Worm (Caenorhabditis elegans) whole organism, L1 larva: ENCODE data around the gene cest-31.

Experiments
- aly-2 ChIP-seq: fragments of 150-350 bp; optimal IDR thresholded peaks from 2 replicates; lab custom pipeline; 2014; ENCODE audit warnings: missing biosample characterization, missing genetic modification characterization
- efl-1 ChIP-seq, 4 experiments: fragments of 150-350 bp; optimal IDR thresholded peaks in 3 of 4; peaks in 1 of 4; 1 replicate in 1 of 4; 2 replicates in 3 of 4; lab custom pipeline; 2014; ENCODE audit warnings: missing biosample characterization in 2 of 4, missing genetic modification characterization in 2 of 4, missing genetic modification reagents in 2 of 4
- fkh-10 ChIP-seq: sonication (generic microtip); optimal IDR thresholded peaks from 2 replicates; lab custom pipeline; 2017; ENCODE audit warnings: missing biosample characterization, missing genetic modification reagents, missing genetic modification characterization
- lin-39 ChIP-seq: fragments of 150-350 bp; optimal IDR thresholded peaks from 2 replicates; lab custom pipeline; 2014; ENCODE audit warnings: missing biosample characterization, missing genetic modification reagents, missing genetic modification characterization
- lir-3 ChIP-seq: sonication (generic microtip); optimal IDR thresholded peaks from 2 replicates; lab custom pipeline; 2016; ENCODE audit warnings: mild to moderate bottlenecking, missing genetic modification characterization, moderate library complexity, missing compliant biosample characterization; ENCODE audit not compliant: poor library complexity
- nhr-77 ChIP-seq: fragments of 150-350 bp; optimal IDR thresholded peaks from 2 replicates; lab custom pipeline; 2014; ENCODE audit warnings: missing biosample characterization, missing genetic modification characterization
- rnt-1 ChIP-seq: sonication (generic microtip); optimal IDR thresholded peaks from 2 replicates; lab custom pipeline; 2016; ENCODE audit warnings: mild to moderate bottlenecking, missing genetic modification characterization, moderate library complexity, missing compliant biosample characterization
- unc-62 ChIP-seq: fragments of 150-350 bp; optimal IDR thresholded peaks from 2 replicates; lab custom pipeline; 2014; ENCODE audit warnings: missing biosample characterization, missing genetic modification reagents, missing genetic modification characterization

- TF ChIP-seq efl-1 (optimal IDR thresholded peaks at IDR 0.05; lab: Kevin White, UChicago) (no peak), efl-1 (GFP tag; optimal IDR thresholded peaks at IDR 0.05 in 1 of 2; lab: Kevin White, UChicago) (no peak), fkh-10 (GFP tag; lab: Kevin White, UChicago) (no peak), rnt-1 (tag; lab: Kevin White, UChicago) (no peak), lir-3 (tag; lab: Kevin White, UChicago) (no peak), lin-39 (no peak), aly-2 (tag; lab: Kevin White, UChicago) (no peak), unc-62 (GFP tag; lab: Kevin White, UChicago) (no peak), nhr-77 (tag; lab: Kevin White, UChicago) (no peak)
Measured at ce11 chrV:6704482-6704881, 30.4 kb downstream of the cest-31 start.
